Fruit fly (Drosophila melanogaster) whole organism, pupa: ENCODE results near the gene CG32087.

Source experiments
- CG17806 ChIP-seq: fragments of 200-800 bp; sonication (Bioruptor generic); optimal IDR thresholded peaks from 2 replicates; lab custom pipeline; 2018; ENCODE audit warnings: missing biosample characterization, mild to moderate bottlenecking, missing genetic modification characterization, moderate library complexity
- CG8159 ChIP-seq: fragments of 200-800 bp; sonication (Bioruptor generic); optimal IDR thresholded peaks from 3 replicates; lab custom pipeline; 2018; ENCODE audit warnings: missing biosample characterization, mild to moderate bottlenecking, missing genetic modification characterization, moderate library complexity
- EcR ChIP-seq: fragments of 200-800 bp; sonication (Bioruptor generic); optimal IDR thresholded peaks from 3 replicates; lab custom pipeline; 2019; ENCODE audit warnings: missing biosample characterization, missing genetic modification characterization, mild to moderate bottlenecking, moderate library complexity, missing genetic modification reagents
- Ets98B ChIP-seq: fragments of 200-800 bp; sonication (Bioruptor generic); IDR thresholded peaks from 2 replicates; pipeline ENCODE4 v1.3.6; 2022; ENCODE audit warnings: missing biosample characterization, missing genetic modification characterization
- Snoo ChIP-seq: fragments of 200-800 bp; sonication (Bioruptor generic); optimal IDR thresholded peaks from 3 replicates; lab custom pipeline; 2017; ENCODE audit warnings: missing biosample characterization, mild to moderate bottlenecking, missing genetic modification characterization, inconsistent platforms

dm6 chr3L:11692853-11693252 lies 39.1 kb upstream of the CG32087 start:
- TF ChIP-seq Ets98B (GFP tag; lab: Robert Waterston, UW): no peak
- no peak for TF ChIP-seq Snoo (tag; lab: Kevin White, UChicago)
- no peak for TF ChIP-seq EcR (GFP tag; lab: Kevin White, UChicago)
- TF ChIP-seq CG8159 (tag; lab: Kevin White, UChicago): no peak
- no peak for TF ChIP-seq CG17806 (tag; lab: Kevin White, UChicago)
